Fruit fly (Drosophila melanogaster): Measurements from ENCODE around the gene CG32797.

The CG32797 gene

dm6 chrX:2461421-2462393, 36.1 kb upstream of the CG32797 start:
- TF ChIP-seq CG7045 (GFP tag; optimal IDR thresholded peaks at IDR 0.05) = no peak
- no peak for TF ChIP-seq CG11617 (GFP tag; optimal IDR thresholded peaks at IDR 0.05)
- no peak for TF ChIP-seq toe (GFP tag; optimal IDR thresholded peaks at IDR 0.05)
- no peak for TF ChIP-seq pad (GFP tag; optimal IDR thresholded peaks at IDR 0.05)
- no peak for TF ChIP-seq tj (GFP tag; optimal IDR thresholded peaks at IDR 0.05)
- TF ChIP-seq CG14711 (tag; optimal IDR thresholded peaks at IDR 0.05) = no peak
- TF ChIP-seq Mnt (GFP tag; optimal IDR thresholded peaks at IDR 0.05) = no peak
- no peak for TF ChIP-seq CG1620 (GFP tag; optimal IDR thresholded peaks at IDR 0.05)
- no peak for TF ChIP-seq CG7101 (tag; optimal IDR thresholded peaks at IDR 0.05)
- TF ChIP-seq CG12768 (GFP tag; optimal IDR thresholded peaks at IDR 0.05) = no peak
- TF ChIP-seq ovo (GFP tag; optimal IDR thresholded peaks at IDR 0.05) = no peak
- TF ChIP-seq CG5204 (GFP tag; optimal IDR thresholded peaks at IDR 0.05) = no peak
- TF ChIP-seq CG33017 (tag; optimal IDR thresholded peaks at IDR 0.05) = no peak
- no peak for TF ChIP-seq cic (GFP tag; optimal IDR thresholded peaks at IDR 0.05)
- TF ChIP-seq Hr96 (GFP tag; optimal IDR thresholded peaks at IDR 0.05) = no peak
- TF ChIP-seq cnc (optimal IDR thresholded peaks at IDR 0.05) = no peak
- no peak for TF ChIP-seq kay (GFP tag; ENCODE audit: borderline replicate concordance)
- TF ChIP-seq bab1 (GFP tag; optimal IDR thresholded peaks at IDR 0.05) = no peak

DNA sequence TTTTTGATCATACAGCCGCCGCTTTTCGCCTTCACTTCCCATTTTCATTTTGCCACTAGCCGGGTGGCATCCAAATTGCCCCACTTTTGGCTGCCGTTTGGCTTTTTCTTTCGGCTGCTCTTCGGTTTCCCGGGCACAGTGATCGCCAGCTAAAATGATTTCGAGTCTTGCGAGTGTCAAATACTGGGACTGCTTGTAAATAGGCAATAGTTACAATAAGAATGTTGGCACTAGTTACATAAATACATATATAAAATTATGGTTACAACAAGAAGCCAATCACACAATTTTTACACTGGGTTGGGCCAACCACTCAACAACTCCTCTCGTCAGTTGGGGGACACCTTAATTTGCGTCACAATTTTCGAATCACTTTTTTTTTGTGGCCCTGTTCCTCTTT, 34.2 kb upstream of the CG32797 start:
- TF ChIP-seq Hr96 (GFP tag; optimal IDR thresholded peaks at IDR 0.05) (no peak), cic (GFP tag; optimal IDR thresholded peaks at IDR 0.05) (no peak), Crg-1 (GFP tag; optimal IDR thresholded peaks at IDR 0.05) (no peak)

DNA sequence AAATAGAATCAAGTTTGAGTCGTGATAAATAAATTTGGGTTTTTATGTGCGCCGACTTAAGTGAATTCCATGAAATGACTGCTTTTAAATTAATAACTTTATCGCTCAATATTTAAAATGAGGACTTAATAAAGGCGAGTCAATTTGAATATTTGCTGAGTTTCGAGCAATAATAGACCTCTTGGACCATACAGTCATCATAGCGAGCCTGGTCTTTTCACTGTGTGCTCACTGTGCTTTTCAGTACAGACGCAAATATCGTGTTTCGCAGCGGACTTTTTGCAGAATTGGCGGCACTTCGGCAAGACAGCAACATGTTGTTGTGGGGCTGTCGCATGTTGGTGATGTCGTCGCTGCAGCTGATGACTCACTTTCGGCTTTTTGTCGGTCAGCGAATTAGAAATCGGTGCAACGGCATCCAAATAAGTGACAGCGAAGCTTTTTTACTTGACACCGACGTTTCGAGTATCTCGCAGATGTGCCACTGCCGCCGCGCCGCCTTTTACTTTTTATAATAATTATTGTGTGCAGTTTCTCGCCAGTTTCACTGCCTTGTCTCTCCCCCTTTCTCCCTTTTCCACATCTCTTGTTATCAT, 32.3 kb upstream of the CG32797 start:
- TF ChIP-seq kay (GFP tag; ENCODE audit: borderline replicate concordance) (no peak), cic (GFP tag; optimal IDR thresholded peaks at IDR 0.05) (no peak), CG1620 (GFP tag; optimal IDR thresholded peaks at IDR 0.05) (no peak), cnc (optimal IDR thresholded peaks at IDR 0.05) (no peak), tj (GFP tag; optimal IDR thresholded peaks at IDR 0.05) (peak; percentile 91)

- TF ChIP-seq cic (GFP tag; optimal IDR thresholded peaks at IDR 0.05) = no peak
Measured at dm6 chrX:2455337-2456246, 29.9 kb upstream of the CG32797 start.

DNA sequence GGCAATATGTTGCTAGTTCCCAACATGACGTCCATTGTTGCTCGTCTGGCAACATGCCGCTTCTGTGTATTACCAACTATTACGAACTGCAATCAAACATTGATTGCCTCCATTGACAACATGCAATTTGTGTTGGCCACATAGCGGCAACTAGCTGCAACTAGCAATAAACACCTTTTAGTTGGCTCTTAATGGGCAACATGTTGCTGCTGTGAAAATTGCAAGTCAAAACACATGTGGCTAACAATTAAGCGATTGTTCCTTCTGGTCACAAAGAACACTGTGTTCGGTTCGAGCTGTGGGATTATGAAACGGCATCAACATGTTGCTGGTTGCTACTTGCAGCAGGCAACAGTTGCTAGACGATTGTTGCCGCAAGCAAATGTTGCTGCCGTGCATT, 28.1 kb upstream of the CG32797 start:
- TF ChIP-seq cic (GFP tag; optimal IDR thresholded peaks at IDR 0.05) = no peak

dm6 chrX:2452734-2453133, 27.1 kb upstream of the CG32797 start:
- TF ChIP-seq CG7101 (tag; optimal IDR thresholded peaks at IDR 0.05) = no peak
- TF ChIP-seq CG12768 (GFP tag; optimal IDR thresholded peaks at IDR 0.05) = no peak
- TF ChIP-seq cnc (optimal IDR thresholded peaks at IDR 0.05) = no peak
- TF ChIP-seq CG11617 (GFP tag; optimal IDR thresholded peaks at IDR 0.05) = no peak
- TF ChIP-seq CG14711 (tag; optimal IDR thresholded peaks at IDR 0.05) = no peak
- no peak for TF ChIP-seq cic (GFP tag; optimal IDR thresholded peaks at IDR 0.05)
- no peak for TF ChIP-seq CG5204 (GFP tag; optimal IDR thresholded peaks at IDR 0.05)

DNA sequence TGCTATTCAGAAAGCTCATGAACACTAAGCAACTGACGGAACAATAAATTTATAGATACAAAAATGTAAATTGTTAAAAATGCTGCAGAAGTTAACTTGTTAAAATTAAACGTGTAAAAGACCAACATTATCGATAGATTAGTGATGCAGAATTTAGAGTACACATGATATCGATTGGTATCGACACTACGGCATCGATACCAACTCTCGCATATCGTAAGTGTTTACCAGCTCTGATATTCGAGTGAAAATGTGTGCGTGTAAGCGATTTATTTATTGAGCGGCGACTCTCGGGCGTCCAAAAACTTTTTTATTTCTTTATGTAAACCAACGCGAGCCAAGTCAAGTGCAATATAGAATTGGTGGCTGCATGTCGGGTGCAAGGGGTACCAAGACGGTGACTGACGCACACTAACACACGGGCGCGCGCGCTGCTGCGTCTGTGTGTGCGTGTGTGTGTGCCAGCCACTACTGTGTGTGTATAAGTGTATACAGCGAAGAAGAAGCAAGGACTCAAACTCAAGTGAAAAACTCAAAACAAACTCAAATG, 22.2 kb upstream of the CG32797 start, which contains the start of gene z:
Gene z (plus strand): TSS at position 20 of the 550 bp plus-strand sequence.
- TF ChIP-seq CG33017 (tag; optimal IDR thresholded peaks at IDR 0.05) (no peak), toe (GFP tag; optimal IDR thresholded peaks at IDR 0.05) (peak; percentile 0), Mnt (GFP tag; optimal IDR thresholded peaks at IDR 0.05) (peak; percentile 42), cnc (optimal IDR thresholded peaks at IDR 0.05) (no peak), Hr96 (GFP tag; optimal IDR thresholded peaks at IDR 0.05) (no peak), ovo (GFP tag; optimal IDR thresholded peaks at IDR 0.05) (no peak), Clk (GFP tag; optimal IDR thresholded peaks at IDR 0.05) (no peak), CG7045 (GFP tag; optimal IDR thresholded peaks at IDR 0.05) (no peak), Crg-1 (GFP tag; optimal IDR thresholded peaks at IDR 0.05) (no peak), kay (GFP tag; ENCODE audit: borderline replicate concordance) (no peak), cic (GFP tag; optimal IDR thresholded peaks at IDR 0.05) (no peak), pad (GFP tag; optimal IDR thresholded peaks at IDR 0.05) (no peak), CG11617 (GFP tag; optimal IDR thresholded peaks at IDR 0.05) (no peak), tj (GFP tag; optimal IDR thresholded peaks at IDR 0.05) (peak; percentile 45), CG7101 (tag; optimal IDR thresholded peaks at IDR 0.05) (no peak), CG14711 (tag; optimal IDR thresholded peaks at IDR 0.05) (no peak), bab1 (GFP tag; optimal IDR thresholded peaks at IDR 0.05) (no peak), CG1620 (GFP tag; optimal IDR thresholded peaks at IDR 0.05) (peak; percentile 5), CG5204 (GFP tag; optimal IDR thresholded peaks at IDR 0.05) (no peak), CG12768 (GFP tag; optimal IDR thresholded peaks at IDR 0.05) (no peak)

All from whole organism, adult.